In the genomic region with DNA sequence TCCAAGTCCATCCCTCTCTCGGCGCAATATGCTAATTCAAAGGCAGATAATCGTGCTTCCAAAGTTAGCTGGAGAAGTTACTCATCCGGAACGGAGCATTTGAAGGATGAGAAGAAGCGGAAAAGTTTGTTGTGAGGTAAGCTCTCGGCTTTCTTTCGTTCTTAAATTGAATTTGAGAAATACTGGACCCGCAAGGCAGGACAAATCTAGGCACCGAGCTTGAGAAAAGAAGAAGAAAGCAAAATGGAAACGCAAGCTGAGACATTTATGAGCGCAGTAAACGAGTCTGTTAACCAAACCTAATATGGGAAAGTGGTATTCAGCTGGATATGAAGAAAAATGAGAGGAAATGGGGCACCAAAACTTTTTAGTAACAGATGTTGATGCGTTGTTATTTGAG, we compare ENCODE assay signal across 3 worm cellular contexts.
TF ChIP-seq lines count a peak whose summit lies in the region.

No protein-coding gene starts in this region.

TF ChIP-seq in whole organism, L1 larva, 84 proteins besides CTCF, POLR2A, EP300 and RAD21:
- TF ChIP-seq skn-1 (tag; optimal IDR thresholded peaks at IDR 0.05; lab: Kevin White, UChicago) (no peak), lin-14 (GFP tag; optimal IDR thresholded peaks at IDR 0.05; lab: Kevin White, UChicago) (peak; percentile 24), efl-1 (optimal IDR thresholded peaks at IDR 0.05; lab: Kevin White, UChicago) (no peak), efl-1 (GFP tag; optimal IDR thresholded peaks at IDR 0.05 in 1 of 2; lab: Kevin White, UChicago) (peak in 1 of 2 experiments; percentile 56), sox-4 (tag; optimal IDR thresholded peaks at IDR 0.05; lab: Kevin White, UChicago) (no peak)

TF ChIP-seq in whole organism, late embryonic, 69 proteins besides CTCF, POLR2A, EP300 and RAD21:
- TF ChIP-seq ceh-31 (tag; optimal IDR thresholded peaks at IDR 0.05; lab: Kevin White, UChicago) = peak; percentile 42
- peak; percentile 89 for TF ChIP-seq unc-42 (tag; optimal IDR thresholded peaks at IDR 0.05; lab: Kevin White, UChicago)
- no peak for TF ChIP-seq pros-1 (tag; optimal IDR thresholded peaks at IDR 0.05; lab: Kevin White, UChicago)
- no peak for TF ChIP-seq ceh-48 (tag; optimal IDR thresholded peaks at IDR 0.05; lab: Kevin White, UChicago)
TF ChIP-seq in whole organism, late embryonic: peak in this region for 2.

TF ChIP-seq in whole organism, mixed stage, embryonic, 35 proteins besides CTCF, POLR2A, EP300 and RAD21:
- TF ChIP-seq ceh-43 (GFP tag; optimal IDR thresholded peaks at IDR 0.05; lab: Kevin White, UChicago) = no peak
- TF ChIP-seq ces-1 (GFP tag; optimal IDR thresholded peaks at IDR 0.05; lab: Kevin White, UChicago) = peak; percentile 90
